Worm (Caenorhabditis elegans): ENCODE results near the gene srw-35.
A peak's percentile ranks its signal among the peaks of the same experiment; 100 is the strongest.

srw-35 gene

DNA sequence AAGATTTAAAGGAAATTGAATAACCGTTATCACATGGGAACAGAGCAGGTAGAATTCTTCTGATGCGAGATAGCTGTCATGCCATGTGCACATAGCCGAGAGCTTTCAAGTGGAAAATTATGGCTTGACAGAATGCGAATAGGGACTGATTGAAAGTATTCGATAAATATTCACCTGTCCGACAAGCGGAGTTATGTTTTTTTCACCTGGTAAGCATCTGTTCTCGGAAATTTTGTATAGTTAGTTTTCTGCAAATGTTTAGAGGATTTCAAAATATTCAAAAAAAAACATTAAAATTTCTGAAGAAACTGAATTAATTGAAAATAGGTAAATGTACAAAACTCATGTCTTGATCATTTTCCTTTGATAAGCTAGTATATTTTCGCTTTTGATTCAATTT, 25.2 kb downstream of the srw-35 start, which contains the start of gene srh-136:
srh-136 (minus strand) TSS at position 93 of the 400 bp plus-strand sequence.
- TF ChIP-seq fkh-8 (tag; optimal IDR thresholded peaks at IDR 0.05) = peak; percentile 4
- TF ChIP-seq lin-35 (GFP tag; optimal IDR thresholded peaks at IDR 0.05) = no peak
- TF ChIP-seq ceh-63 (GFP tag; optimal IDR thresholded peaks at IDR 0.05) = no peak
- TF ChIP-seq nhr-28 (tag; optimal IDR thresholded peaks at IDR 0.05) = no peak
- TF ChIP-seq hlh-4 (tag; optimal IDR thresholded peaks at IDR 0.05) = peak; percentile 93
- no peak for TF ChIP-seq nhr-85 (tag)

DNA sequence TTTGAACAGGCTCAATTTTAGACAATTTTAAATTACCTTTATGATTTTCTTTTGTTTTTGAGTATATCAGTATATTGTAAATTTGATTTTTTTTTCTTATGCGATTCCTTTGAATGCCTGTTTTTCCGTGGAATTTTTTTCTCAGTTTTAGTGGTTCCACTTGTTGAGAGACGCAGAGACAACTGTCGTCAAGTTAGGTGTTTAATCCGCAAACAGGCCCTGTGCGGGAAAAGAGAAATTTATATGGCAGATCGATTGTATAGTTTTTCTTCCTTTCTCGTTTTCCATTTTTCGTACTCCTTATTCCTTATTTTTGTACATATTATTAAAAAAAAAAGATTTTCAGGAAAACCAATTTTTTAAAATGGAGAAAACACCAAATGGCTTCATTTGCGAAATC, 26.7 kb downstream of the srw-35 start, which contains the start of gene F36D3.1:
F36D3.1 (plus strand) TSS at position 347 of the 400 bp plus-strand sequence.
- no peak for TF ChIP-seq mab-9 (GFP tag; IDR thresholded peaks at IDR 0.05)
- TF ChIP-seq ceh-63 (GFP tag; optimal IDR thresholded peaks at IDR 0.05) = no peak
- TF ChIP-seq C04F5.9 (tag; optimal IDR thresholded peaks at IDR 0.05) = no peak
- TF ChIP-seq nhr-11 (tag; optimal IDR thresholded peaks at IDR 0.05) = no peak
- TF ChIP-seq egl-27 (tag; optimal IDR thresholded peaks at IDR 0.05) = no peak
- no peak for TF ChIP-seq ama-1 (optimal IDR thresholded peaks at IDR 0.05)
- no peak for TF ChIP-seq isw-1 (GFP tag; IDR thresholded peaks at IDR 0.05)
- TF ChIP-seq elt-2 (tag; optimal IDR thresholded peaks at IDR 0.05) = no peak
- no peak for TF ChIP-seq nhr-12 (tag; optimal IDR thresholded peaks at IDR 0.05)
- TF ChIP-seq unc-62 (GFP tag; optimal IDR thresholded peaks at IDR 0.05) = no peak
- no peak for TF ChIP-seq unc-30 (tag; optimal IDR thresholded peaks at IDR 0.05)
- TF ChIP-seq skn-1 (tag; optimal IDR thresholded peaks at IDR 0.05) = peak; percentile 40
- TF ChIP-seq mdl-1 (tag; optimal IDR thresholded peaks at IDR 0.05) = no peak
- TF ChIP-seq Y116A8C.19 (tag; optimal IDR thresholded peaks at IDR 0.05; ENCODE audit: borderline replicate concordance) = no peak
- TF ChIP-seq nhr-85 (tag) = no peak
- no peak for TF ChIP-seq ceh-8 (GFP tag; optimal IDR thresholded peaks at IDR 0.05)
- TF ChIP-seq ets-5 (GFP tag; IDR thresholded peaks at IDR 0.05) = no peak
- TF ChIP-seq lin-15B (tag; optimal IDR thresholded peaks at IDR 0.05) = peak; percentile 26
- TF ChIP-seq nhr-90 (tag; optimal IDR thresholded peaks at IDR 0.05; ENCODE audit: poor library complexity) = peak; percentile 15
- TF ChIP-seq nhr-28 (tag; optimal IDR thresholded peaks at IDR 0.05) = no peak
- no peak for TF ChIP-seq alr-1 (tag; optimal IDR thresholded peaks at IDR 0.05; ENCODE audit: borderline replicate concordance)
- TF ChIP-seq lir-3 (tag; optimal IDR thresholded peaks at IDR 0.05; ENCODE audit: poor library complexity) = no peak
- peak; percentile 43 for TF ChIP-seq C16A3.4 (tag; optimal IDR thresholded peaks at IDR 0.05)
- no peak for TF ChIP-seq aly-2 (tag; optimal IDR thresholded peaks at IDR 0.05)
- no peak for TF ChIP-seq unc-98 (GFP tag; IDR thresholded peaks at IDR 0.05)
- TF ChIP-seq ceh-90 (tag; optimal IDR thresholded peaks at IDR 0.05) = no peak
- TF ChIP-seq ceh-82 (tag; optimal IDR thresholded peaks at IDR 0.05) = peak; percentile 17 to 49 (median 28)
- no peak for TF ChIP-seq hpl-2 (GFP tag; optimal IDR thresholded peaks at IDR 0.05)
- no peak for TF ChIP-seq ces-1 (GFP tag; optimal IDR thresholded peaks at IDR 0.05)
- peak; percentile 39 for TF ChIP-seq xbp-1 (tag; optimal IDR thresholded peaks at IDR 0.05)
- TF ChIP-seq lin-14 (GFP tag; optimal IDR thresholded peaks at IDR 0.05) = peak; percentile 42
- no peak for TF ChIP-seq pqm-1 (tag; optimal IDR thresholded peaks at IDR 0.05)
- peak; percentile 84 for TF ChIP-seq F16B12.6 (tag; optimal IDR thresholded peaks at IDR 0.05)
- no peak for TF ChIP-seq tlp-1 (tag; optimal IDR thresholded peaks at IDR 0.05)
- no peak for TF ChIP-seq irx-1 (tag; optimal IDR thresholded peaks at IDR 0.05)
- TF ChIP-seq vab-15 (tag; optimal IDR thresholded peaks at IDR 0.05) = no peak
- no peak for TF ChIP-seq grh-1 (GFP tag; IDR thresholded peaks at IDR 0.05)
- TF ChIP-seq rnt-1 (tag; optimal IDR thresholded peaks at IDR 0.05) = peak; percentile 63
- no peak for TF ChIP-seq nhr-71 (tag; optimal IDR thresholded peaks at IDR 0.05)
- TF ChIP-seq jun-1 (tag; optimal IDR thresholded peaks at IDR 0.05) = no peak
- TF ChIP-seq hlh-17 (GFP tag; optimal IDR thresholded peaks at IDR 0.05; ENCODE audit: borderline replicate concordance) = no peak
- no peak for TF ChIP-seq pax-3 (tag; optimal IDR thresholded peaks at IDR 0.05)
- TF ChIP-seq mep-1 (tag; optimal IDR thresholded peaks at IDR 0.05) = peak; percentile 68
- peak; percentile 83 to 90 (median 85) for TF ChIP-seq dpl-1 (GFP tag; optimal IDR thresholded peaks at IDR 0.05)
- TF ChIP-seq efl-1 (optimal IDR thresholded peaks at IDR 0.05) = peak; percentile 91 to 92
- peak; percentile 88 to 99 for TF ChIP-seq efl-1 (GFP tag; optimal IDR thresholded peaks at IDR 0.05 in 1 of 2)
- no peak for TF ChIP-seq aha-1 (tag; optimal IDR thresholded peaks at IDR 0.05)
- TF ChIP-seq lin-13 (GFP tag; optimal IDR thresholded peaks at IDR 0.05) = peak; percentile 45
- no peak for TF ChIP-seq fkh-8 (tag; optimal IDR thresholded peaks at IDR 0.05)
